Fruit fly (Drosophila melanogaster) whole organism, embryonic: ENCODE results near the gene Rpt6R.

Source experiments
- Bdp1 ChIP-seq: fragments of 200-800 bp; sonication (Bioruptor generic); optimal IDR thresholded peaks from 3 replicates; lab custom pipeline; 2016; ENCODE audit warnings: missing biosample characterization, missing genetic modification characterization
- CG12236 ChIP-seq: fragments of 200-800 bp; sonication (Bioruptor generic); optimal IDR thresholded peaks from 2 replicates; lab custom pipeline; 2016; ENCODE audit warnings: missing biosample characterization, missing genetic modification characterization
- CG12942 ChIP-seq: fragments of 200-800 bp; sonication (Bioruptor generic); optimal IDR thresholded peaks from 3 replicates; lab custom pipeline; 2016; ENCODE audit warnings: missing biosample characterization, missing genetic modification characterization
- CG13287 ChIP-seq: fragments of 200-800 bp; sonication (Bioruptor generic); IDR thresholded peaks from 2 replicates; pipeline ENCODE4 v1.3.6; 2022; ENCODE audit warnings: missing biosample characterization, missing genetic modification characterization; ENCODE audit not compliant: partially characterized antibody
- CG13296 ChIP-seq: fragments of 200-800 bp; sonication (Bioruptor generic); optimal IDR thresholded peaks from 3 replicates; lab custom pipeline; 2018; ENCODE audit warnings: missing biosample characterization, mild to moderate bottlenecking, missing genetic modification characterization
- CG1603 ChIP-seq: fragments of 200-800 bp; sonication (Bioruptor generic); optimal IDR thresholded peaks from 2 replicates; lab custom pipeline; 2019; ENCODE audit warnings: missing biosample characterization, mild to moderate bottlenecking, missing genetic modification characterization, moderate library complexity
- CG16815 ChIP-seq: fragments of 200-800 bp; sonication (Bioruptor generic); optimal IDR thresholded peaks from 3 replicates; lab custom pipeline; 2017; ENCODE audit warnings: missing biosample characterization, mild to moderate bottlenecking, missing genetic modification characterization
- CG17385 ChIP-seq: fragments of 200-800 bp; sonication (Bioruptor generic); optimal IDR thresholded peaks from 3 replicates; lab custom pipeline; 2018; ENCODE audit warnings: missing biosample characterization, mild to moderate bottlenecking, missing genetic modification characterization
- CG2678 ChIP-seq: fragments of 200-800 bp; sonication (Bioruptor generic); optimal IDR thresholded peaks from 3 replicates; lab custom pipeline; 2019; ENCODE audit warnings: missing biosample characterization, mild to moderate bottlenecking, missing genetic modification characterization, moderate library complexity
- CG6689 ChIP-seq: fragments of 200-800 bp; sonication (Bioruptor generic); IDR thresholded peaks from 2 replicates; pipeline ENCODE4 v1.3.6; 2022; ENCODE audit warnings: missing biosample characterization, missing genetic modification characterization
- CG8281 ChIP-seq: fragments of 200-800 bp; sonication (Bioruptor generic); optimal IDR thresholded peaks from 2 replicates; lab custom pipeline; 2018; ENCODE audit warnings: missing biosample characterization, mild to moderate bottlenecking, missing genetic modification characterization, moderate library complexity
- CG8388 ChIP-seq: fragments of 200-800 bp; sonication (Bioruptor generic); optimal IDR thresholded peaks from 2 replicates; lab custom pipeline; 2019; ENCODE audit warnings: missing biosample characterization, mild to moderate bottlenecking, missing genetic modification characterization, moderate library complexity
- CG9437 ChIP-seq: fragments of 200-800 bp; sonication (Bioruptor generic); optimal IDR thresholded peaks from 2 replicates; lab custom pipeline; 2018; ENCODE audit warnings: missing biosample characterization, mild to moderate bottlenecking, missing genetic modification characterization
- CG9932 ChIP-seq: fragments of 200-800 bp; sonication (Bioruptor generic); IDR thresholded peaks from 2 replicates; pipeline ENCODE4 v1.3.6; 2022; ENCODE audit warnings: missing biosample characterization, missing genetic modification characterization
- Camta ChIP-seq: fragments of 200-800 bp; sonication (Bioruptor generic); optimal IDR thresholded peaks from 2 replicates; lab custom pipeline; 2016; ENCODE audit warnings: missing biosample characterization, missing genetic modification characterization
- Dad ChIP-seq: fragments of 200-800 bp; sonication (Bioruptor generic); optimal IDR thresholded peaks from 3 replicates; lab custom pipeline; 2016; ENCODE audit warnings: missing biosample characterization, missing genetic modification characterization
- Elba2 ChIP-seq: fragments of 200-800 bp; sonication (Bioruptor generic); optimal IDR thresholded peaks from 3 replicates; lab custom pipeline; 2016; ENCODE audit warnings: missing biosample characterization, missing genetic modification characterization
- Fer1 ChIP-seq: fragments of 200-800 bp; sonication (Bioruptor generic); optimal IDR thresholded peaks from 2 replicates; lab custom pipeline; 2017; ENCODE audit warnings: missing biosample characterization, mild to moderate bottlenecking, missing genetic modification characterization
- Fer3 ChIP-seq: fragments of 200-800 bp; sonication (Bioruptor generic); optimal IDR thresholded peaks from 2 replicates; lab custom pipeline; 2018; ENCODE audit warnings: missing biosample characterization, mild to moderate bottlenecking, missing genetic modification characterization, moderate library complexity
- Nf-YC ChIP-seq: fragments of 200-800 bp; optimal IDR thresholded peaks from 3 replicates; lab custom pipeline; 2019; ENCODE audit warnings: missing biosample characterization, mild to moderate bottlenecking, missing genetic modification characterization, moderate library complexity
- Pdp1 ChIP-seq, 2 experiments: fragments of 200-800 bp; sonication (Bioruptor generic); optimal IDR thresholded peaks; 3 replicates each; lab custom pipeline; 2016; ENCODE audit warnings: missing biosample characterization in 2 of 2, missing genetic modification characterization in 2 of 2, mild to moderate bottlenecking in 1 of 2, moderate library complexity in 1 of 2
- Ravus ChIP-seq: fragments of 200-800 bp; sonication (Bioruptor generic); IDR thresholded peaks from 2 replicates; pipeline ENCODE4 v1.3.6; 2022; ENCODE audit warnings: missing biosample characterization, missing genetic modification characterization
- Sox102F ChIP-seq: fragments of 200-800 bp; sonication (Bioruptor generic); optimal IDR thresholded peaks from 2 replicates; lab custom pipeline; 2018; ENCODE audit warnings: missing biosample characterization, mild to moderate bottlenecking, missing genetic modification characterization, moderate library complexity
- bigmax ChIP-seq: fragments of 200-800 bp; sonication (Bioruptor generic); optimal IDR thresholded peaks from 2 replicates; lab custom pipeline; 2018; ENCODE audit warnings: missing biosample characterization, mild to moderate bottlenecking, missing genetic modification characterization
- cad ChIP-seq: fragments of >200 bp; optimal IDR thresholded peaks from 2 replicates; lab custom pipeline; 2017; ENCODE audit warnings: missing biosample characterization, missing genetic modification characterization
- cg ChIP-seq: fragments of 200-800 bp; sonication (Bioruptor generic); optimal IDR thresholded peaks from 3 replicates; lab custom pipeline; 2019; ENCODE audit warnings: missing biosample characterization, mild to moderate bottlenecking, missing genetic modification characterization, moderate library complexity
- chinmo ChIP-seq: fragments of 200-800 bp; sonication (Bioruptor generic); IDR thresholded peaks from 4 replicates; pipeline ENCODE4 v1.3.6; 2022; ENCODE audit warnings: missing biosample characterization, missing genetic modification characterization; ENCODE audit not compliant: partially characterized antibody
- danr ChIP-seq: fragments of 200-800 bp; sonication (Bioruptor generic); IDR thresholded peaks from 2 replicates; pipeline ENCODE4 v1.3.6; 2022; ENCODE audit warnings: missing biosample characterization, missing genetic modification characterization
- dati ChIP-seq: fragments of 200-800 bp; sonication (Bioruptor generic); IDR thresholded peaks from 2 replicates; pipeline ENCODE4 v1.3.6; 2022; ENCODE audit warnings: missing biosample characterization, missing genetic modification characterization
- dimm ChIP-seq: fragments of 200-800 bp; sonication (Bioruptor generic); IDR thresholded peaks from 2 replicates; pipeline ENCODE4 v1.3.6; 2022; ENCODE audit warnings: missing biosample characterization, missing genetic modification characterization
- en ChIP-seq: fragments of 200-800 bp; sonication (Bioruptor generic); optimal IDR thresholded peaks from 2 replicates; lab custom pipeline; 2016; ENCODE audit warnings: missing biosample characterization, missing genetic modification characterization
- eve ChIP-seq, 2 experiments: fragments of >200 bp; optimal IDR thresholded peaks; 2 replicates each; lab custom pipeline; 2017; ENCODE audit warnings: missing biosample characterization in 2 of 2, missing genetic modification characterization in 2 of 2
- gsb ChIP-seq: fragments of 200-800 bp; sonication (Bioruptor generic); IDR thresholded peaks from 2 replicates; pipeline ENCODE4 v1.3.6; 2022; ENCODE audit warnings: missing biosample characterization, missing genetic modification characterization
- gsb-n ChIP-seq: fragments of 200-800 bp; sonication (Bioruptor generic); optimal IDR thresholded peaks from 3 replicates; lab custom pipeline; 2018; ENCODE audit warnings: missing biosample characterization, mild to moderate bottlenecking, missing genetic modification characterization
- h ChIP-seq: fragments of >200 bp; optimal IDR thresholded peaks from 2 replicates; lab custom pipeline; 2017
- inv ChIP-seq: fragments of 200-800 bp; sonication (Bioruptor generic); IDR thresholded peaks from 2 replicates; pipeline ENCODE4 v1.3.6; 2022; ENCODE audit warnings: missing biosample characterization, missing genetic modification characterization; ENCODE audit not compliant: partially characterized antibody
- jing ChIP-seq: fragments of 200-800 bp; sonication (Bioruptor generic); optimal IDR thresholded peaks from 2 replicates; lab custom pipeline; 2018; ENCODE audit warnings: missing biosample characterization, mild to moderate bottlenecking, missing genetic modification characterization
- oc ChIP-seq: fragments of 200-800 bp; sonication (Bioruptor generic); optimal IDR thresholded peaks from 2 replicates; lab custom pipeline; 2018; ENCODE audit warnings: missing biosample characterization, mild to moderate bottlenecking, missing genetic modification characterization, moderate library complexity
- otp ChIP-seq: fragments of 200-800 bp; sonication (Bioruptor generic); IDR thresholded peaks from 3 replicates; pipeline ENCODE4, ENCODE4 v1.3.6; 2022; ENCODE audit warnings: missing biosample characterization, missing genetic modification characterization
- pan ChIP-seq, 4 experiments: fragments of >200 bp in 3 of 4; fragments of 200-800 bp in 1 of 4; sonication (Bioruptor generic) in 1 of 4; optimal IDR thresholded peaks in 3 of 4; IDR thresholded peaks in 1 of 4; 2 replicates each; pipeline versions ENCODE4 v1.3.6 to Lab custom; 2017 to 2022; ENCODE audit warnings: missing biosample characterization in 2 of 4, missing genetic modification characterization in 2 of 4, mixed read lengths in 1 of 4
- pnt ChIP-seq: fragments of 200-800 bp; sonication (Bioruptor generic); optimal IDR thresholded peaks from 3 replicates; lab custom pipeline; 2016; ENCODE audit warnings: missing biosample characterization, missing genetic modification characterization
- pros ChIP-seq: fragments of 200-800 bp; sonication (Bioruptor generic); optimal IDR thresholded peaks from 3 replicates; lab custom pipeline; 2019; ENCODE audit warnings: missing biosample characterization, mild to moderate bottlenecking, missing genetic modification characterization, moderate library complexity
- rib ChIP-seq: fragments of 200-800 bp; sonication (Bioruptor generic); IDR thresholded peaks from 2 replicates; pipeline ENCODE4 v1.3.6; 2022; ENCODE audit warnings: missing biosample characterization, missing genetic modification characterization
- sens-2 ChIP-seq: fragments of 200-800 bp; sonication (Bioruptor generic); IDR thresholded peaks from 2 replicates; pipeline ENCODE4 v1.3.6; 2022; ENCODE audit warnings: missing biosample characterization, missing genetic modification characterization
- sob ChIP-seq: fragments of 200-800 bp; sonication (Bioruptor generic); IDR thresholded peaks from 2 replicates; pipeline ENCODE4 v1.3.6; 2022; ENCODE audit warnings: missing biosample characterization, missing genetic modification characterization
- sr ChIP-seq: fragments of 200-800 bp; sonication (Bioruptor generic); IDR thresholded peaks from 3 replicates; pipeline ENCODE4 v1.3.6; 2022; ENCODE audit warnings: missing biosample characterization, missing genetic modification characterization
- tap ChIP-seq: fragments of 200-800 bp; optimal IDR thresholded peaks from 3 replicates; lab custom pipeline; 2019; ENCODE audit warnings: missing biosample characterization, mild to moderate bottlenecking, missing genetic modification characterization, moderate library complexity
- tna ChIP-seq: fragments of 200-800 bp; sonication (Bioruptor generic); IDR thresholded peaks from 2 replicates; pipeline ENCODE4 v1.3.6; 2022; ENCODE audit warnings: missing biosample characterization, missing genetic modification characterization; ENCODE audit not compliant: partially characterized antibody
- toy ChIP-seq: fragments of 200-800 bp; sonication (Bioruptor generic); IDR thresholded peaks from 2 replicates; pipeline ENCODE4 v1.3.6; 2022; ENCODE audit warnings: missing biosample characterization, missing genetic modification characterization
- zen ChIP-seq: fragments of 200-800 bp; sonication (Bioruptor generic); optimal IDR thresholded peaks from 3 replicates; lab custom pipeline; 2018; ENCODE audit warnings: missing biosample characterization, mild to moderate bottlenecking, missing genetic modification characterization, moderate library complexity
- zen2 ChIP-seq: fragments of 200-800 bp; sonication (Bioruptor generic); IDR thresholded peaks from 3 replicates; pipeline ENCODE4 v1.3.6; 2022; ENCODE audit warnings: missing biosample characterization, missing genetic modification characterization; ENCODE audit not compliant: partially characterized antibody

Rpt6R gene

DNA sequence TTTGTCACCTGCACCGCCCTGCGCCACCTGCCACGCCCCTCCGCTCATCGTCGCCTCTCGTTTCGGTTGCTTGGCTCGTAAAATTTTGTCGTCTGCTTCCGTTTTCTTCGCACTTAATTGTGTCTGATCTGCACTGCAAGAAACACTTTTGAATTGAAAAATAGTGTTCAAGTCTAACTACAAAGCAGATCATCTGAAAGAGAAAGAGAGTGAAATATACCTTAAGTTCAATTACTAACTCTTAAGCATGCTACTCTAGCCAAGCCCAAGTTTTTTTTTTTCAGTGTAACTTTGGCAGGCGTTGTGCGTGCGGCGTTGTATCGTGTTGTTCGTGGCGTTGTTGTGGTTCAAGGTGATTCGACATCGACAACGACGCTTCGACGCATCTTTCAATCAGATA, 43.3 kb downstream of the Rpt6R start (continued):
- TF ChIP-seq chinmo (GFP tag; lab: Robert Waterston, UW): no peak
- peak; percentile 86 for TF ChIP-seq CG17385
- peak; percentile 95 for TF ChIP-seq Fer3 (tag; lab: Kevin White, UChicago)
- peak; percentile 91 for TF ChIP-seq rib
- peak; percentile 81 for TF ChIP-seq gsb-n (tag; lab: Kevin White, UChicago)
- peak; percentile 86 for TF ChIP-seq CG8388 (GFP tag; lab: Kevin White, UChicago)
- TF ChIP-seq h: no peak
- peak; percentile 93 for TF ChIP-seq Camta (GFP tag; lab: Kevin White, UChicago)
- peak in 1 of 2 experiments; percentile 94 for TF ChIP-seq eve (GFP tag; optimal IDR thresholded peaks at IDR 0.05; lab: Kevin White, UChicago)
- TF ChIP-seq CG6689 (GFP tag; lab: Robert Waterston, UW): peak; percentile 86
- peak; percentile 92 for TF ChIP-seq CG9932 (GFP tag; lab: Robert Waterston, UW)
- TF ChIP-seq Fer1 (GFP tag; lab: Kevin White, UChicago): peak; percentile 94
- no peak for TF ChIP-seq pros (GFP tag; lab: Kevin White, UChicago)
- peak; percentile 91 for TF ChIP-seq CG12942 (GFP tag; lab: Kevin White, UChicago)
- no peak for TF ChIP-seq bigmax
- no peak for TF ChIP-seq pan (optimal IDR thresholded peaks at IDR 0.05; lab: Kevin White, UChicago)
- TF ChIP-seq pan (GFP tag; optimal IDR thresholded peaks at IDR 0.05 in 1 of 2, IDR thresholded peaks at IDR 0.05 in 1 of 2): peak in 1 of 2 experiments; percentile 94
- TF ChIP-seq CG16815 (GFP tag; lab: Kevin White, UChicago): peak; percentile 74
- TF ChIP-seq Ravus: peak; percentile 63
- TF ChIP-seq danr (GFP tag; lab: Robert Waterston, UW): peak; percentile 83
- TF ChIP-seq dimm (GFP tag; lab: Robert Waterston, UW): peak; percentile 85
- no peak for TF ChIP-seq Elba2
- TF ChIP-seq CG9437 (GFP tag; lab: Kevin White, UChicago): peak; percentile 79
- peak; percentile 89 for TF ChIP-seq CG1603 (tag; lab: Kevin White, UChicago)
- TF ChIP-seq tap: peak; percentile 83
- TF ChIP-seq en (GFP tag; lab: Kevin White, UChicago): peak; percentile 90
- peak; percentile 95 for TF ChIP-seq CG2678 (tag; lab: Kevin White, UChicago)
- TF ChIP-seq inv: no peak
- TF ChIP-seq Bdp1 (GFP tag; lab: Kevin White, UChicago): peak; percentile 84
- TF ChIP-seq cad (GFP tag; lab: Kevin White, UChicago): no peak
- peak; percentile 87 for TF ChIP-seq CG12236
- TF ChIP-seq sr (GFP tag; lab: Robert Waterston, UW): peak; percentile 77
- TF ChIP-seq jing (GFP tag; lab: Kevin White, UChicago): peak; percentile 79
- peak; percentile 80 for TF ChIP-seq zen
- TF ChIP-seq CG8281 (tag; lab: Kevin White, UChicago): peak; percentile 70
- peak; percentile 67 for TF ChIP-seq toy (GFP tag; lab: Robert Waterston, UW)
- TF ChIP-seq otp (GFP tag; lab: Robert Waterston, UW): peak; percentile 90
- TF ChIP-seq sens-2: peak; percentile 86
- TF ChIP-seq zen2: no peak
- TF ChIP-seq oc (tag; lab: Kevin White, UChicago): peak; percentile 86
- TF ChIP-seq gsb (GFP tag; lab: Robert Waterston, UW): peak; percentile 89
- TF ChIP-seq Sox102F (GFP tag; lab: Kevin White, UChicago): peak; percentile 95
- peak; percentile 94 for TF ChIP-seq pnt (GFP tag; lab: Kevin White, UChicago)
- TF ChIP-seq dati: peak; percentile 88
- TF ChIP-seq CG13287: no peak
- TF ChIP-seq cg (GFP tag; lab: Kevin White, UChicago): no peak
- peak; percentile 68 for TF ChIP-seq Nf-YC (tag; lab: Kevin White, UChicago)
- peak; percentile 96 for TF ChIP-seq sob (GFP tag; lab: Robert Waterston, UW)
- TF ChIP-seq Dad: peak; percentile 93
- TF ChIP-seq tna (GFP tag; lab: Robert Waterston, UW): no peak
- peak; percentile 91 for TF ChIP-seq CG13296
- TF ChIP-seq Pdp1 (GFP tag; optimal IDR thresholded peaks at IDR 0.05; lab: Kevin White, UChicago): peak; percentile 93 to 94
